Worm (Caenorhabditis elegans): ENCODE data around the gene nspe-2.
"Not testable (repeated sequence)": the region's sequence is repeated elsewhere in the genome, so short reads cannot be mapped to it uniquely, and the experiment has no call there.

- TF ChIP-seq lin-13 (GFP tag; optimal IDR thresholded peaks at IDR 0.05); unc-39 (tag; optimal IDR thresholded peaks at IDR 0.05); nhr-10 (tag; optimal IDR thresholded peaks at IDR 0.05); sma-3 (GFP tag; optimal IDR thresholded peaks at IDR 0.05); lsy-2 (tag; optimal IDR thresholded peaks at IDR 0.05); R02D3.7 (tag; optimal IDR thresholded peaks at IDR 0.05); nhr-6 (tag; optimal IDR thresholded peaks at IDR 0.05); gmeb-1 (tag; optimal IDR thresholded peaks at IDR 0.05); ztf-11 (tag; optimal IDR thresholded peaks at IDR 0.05); lin-39 (tag; optimal IDR thresholded peaks at IDR 0.05); mdl-1 (tag; optimal IDR thresholded peaks at IDR 0.05): not testable (repeated sequence)
These were observed 5.2 kb upstream of the nspe-2 start, which contains the start of gene Y38E10A.14 for ce11 chrII:12624433-12624832.

Measured in whole organism, L2 larva.